Fruit fly (Drosophila melanogaster) whole organism, embryonic: Measurements from ENCODE around the gene Or85a.

Source experiments
- Ada2b ChIP-seq: fragments of 200-800 bp; sonication (Bioruptor generic); IDR thresholded peaks from 2 replicates; pipeline ENCODE4 v1.3.6; 2022; ENCODE audit warnings: missing biosample characterization, missing genetic modification characterization
- Aef1 ChIP-seq: fragments of 200-800 bp; sonication (Bioruptor generic); IDR thresholded peaks from 3 replicates; pipeline ENCODE4 v1.3.6; 2022; ENCODE audit warnings: missing biosample characterization, missing genetic modification characterization
- Blimp-1 ChIP-seq: fragments of 200-800 bp; sonication (Bioruptor generic); optimal IDR thresholded peaks from 3 replicates; lab custom pipeline; 2018; ENCODE audit warnings: missing biosample characterization, missing genetic modification characterization, mild to moderate bottlenecking, moderate library complexity, missing genetic modification reagents
- CG10543 ChIP-seq: fragments of 200-800 bp; sonication (Bioruptor generic); optimal IDR thresholded peaks from 3 replicates; lab custom pipeline; 2017; ENCODE audit warnings: missing biosample characterization, mild to moderate bottlenecking, missing genetic modification characterization, moderate library complexity
- CG10979 ChIP-seq: fragments of 200-800 bp; sonication (Bioruptor generic); optimal IDR thresholded peaks from 2 replicates; lab custom pipeline; 2018; ENCODE audit warnings: missing biosample characterization, mild to moderate bottlenecking, missing genetic modification characterization, moderate library complexity
- CG11504 ChIP-seq: fragments of 200-800 bp; sonication (Bioruptor generic); optimal IDR thresholded peaks from 3 replicates; lab custom pipeline; 2019; ENCODE audit warnings: missing biosample characterization, mild to moderate bottlenecking, missing genetic modification characterization, moderate library complexity
- CG12391 ChIP-seq: fragments of 200-800 bp; sonication (Bioruptor generic); optimal IDR thresholded peaks from 3 replicates; lab custom pipeline; 2018; ENCODE audit warnings: missing biosample characterization, mild to moderate bottlenecking, missing genetic modification characterization, moderate library complexity
- CG13424 ChIP-seq: fragments of 200-800 bp; sonication (Bioruptor generic); optimal IDR thresholded peaks from 2 replicates; lab custom pipeline; 2019; ENCODE audit warnings: missing biosample characterization, mild to moderate bottlenecking, missing genetic modification characterization, moderate library complexity
- CG1603 ChIP-seq: fragments of 200-800 bp; sonication (Bioruptor generic); optimal IDR thresholded peaks from 2 replicates; lab custom pipeline; 2019; ENCODE audit warnings: missing biosample characterization, mild to moderate bottlenecking, missing genetic modification characterization, moderate library complexity
- CG1647 ChIP-seq: fragments of 200-800 bp; sonication (Bioruptor generic); optimal IDR thresholded peaks from 3 replicates; lab custom pipeline; 2016; ENCODE audit warnings: missing biosample characterization, missing genetic modification characterization
- CG32532 ChIP-seq: fragments of 200-800 bp; sonication (Bioruptor generic); IDR thresholded peaks from 2 replicates; pipeline ENCODE4 v1.3.6; 2022; ENCODE audit warnings: missing biosample characterization, missing genetic modification characterization
- CG6175 ChIP-seq: fragments of 200-800 bp; sonication (Bioruptor generic); IDR thresholded peaks from 3 replicates; pipeline ENCODE4 v1.3.6; 2022; ENCODE audit warnings: missing biosample characterization, missing genetic modification characterization
- CG6254 ChIP-seq: fragments of 200-800 bp; sonication (Bioruptor generic); optimal IDR thresholded peaks from 3 replicates; lab custom pipeline; 2017; ENCODE audit warnings: mild to moderate bottlenecking, missing biosample characterization, missing genetic modification reagents, missing genetic modification characterization
- CG7786 ChIP-seq: fragments of 200-800 bp; sonication (Bioruptor generic); optimal IDR thresholded peaks from 2 replicates; lab custom pipeline; 2016; ENCODE audit warnings: missing biosample characterization, missing genetic modification characterization
- CG8924 ChIP-seq: fragments of 200-800 bp; optimal IDR thresholded peaks from 3 replicates; lab custom pipeline; 2019; ENCODE audit warnings: missing biosample characterization, mild to moderate bottlenecking, missing genetic modification characterization, moderate library complexity
- CG9876 ChIP-seq: fragments of 200-800 bp; sonication (Bioruptor generic); optimal IDR thresholded peaks from 2 replicates; lab custom pipeline; 2016; ENCODE audit warnings: missing biosample characterization, missing genetic modification characterization
- Drgx ChIP-seq: fragments of 200-800 bp; sonication (Bioruptor generic); IDR thresholded peaks from 2 replicates; pipeline ENCODE4 v1.3.6; 2022; ENCODE audit warnings: missing biosample characterization, missing genetic modification characterization
- E2f2 ChIP-seq: fragments of 200-800 bp; sonication (Bioruptor generic); IDR thresholded peaks from 2 replicates; pipeline ENCODE4 v1.3.6; 2022; ENCODE audit warnings: missing biosample characterization, missing genetic modification characterization
- HHEX ChIP-seq: fragments of 200-800 bp; sonication (Bioruptor generic); optimal IDR thresholded peaks from 3 replicates; lab custom pipeline; 2017; ENCODE audit warnings: missing biosample characterization, mild to moderate bottlenecking, missing genetic modification characterization, missing genetic modification reagents
- HLH3B ChIP-seq: fragments of 200-800 bp; sonication (Bioruptor generic); IDR thresholded peaks from 2 replicates; pipeline ENCODE4 v1.3.6; 2022; ENCODE audit warnings: missing biosample characterization, missing genetic modification characterization
- HLH4C ChIP-seq: fragments of 200-800 bp; sonication (Bioruptor generic); IDR thresholded peaks from 3 replicates; pipeline ENCODE4 v1.3.6; 2022; ENCODE audit warnings: missing biosample characterization, missing genetic modification characterization; ENCODE audit not compliant: partially characterized antibody
- HLH54F ChIP-seq: fragments of 200-800 bp; sonication (Bioruptor generic); optimal IDR thresholded peaks from 3 replicates; lab custom pipeline; 2016; ENCODE audit warnings: missing biosample characterization, missing genetic modification characterization
- Hr51 ChIP-seq, 2 experiments: fragments of 200-800 bp; sonication (Bioruptor generic); optimal IDR thresholded peaks; 2 replicates in 1 of 2; 3 replicates in 1 of 2; lab custom pipeline; 2016 to 2018; ENCODE audit warnings: missing biosample characterization in 2 of 2, missing genetic modification characterization in 2 of 2, mild to moderate bottlenecking in 1 of 2, moderate library complexity in 1 of 2
- Hr78 ChIP-seq, 2 experiments: fragments of 200-800 bp in 1 of 2; fragments of >200 bp in 1 of 2; sonication (Bioruptor generic) in 1 of 2; optimal IDR thresholded peaks; 2 replicates each; lab custom pipeline; 2017 to 2019; ENCODE audit warnings: missing biosample characterization in 2 of 2, missing genetic modification characterization in 2 of 2, mild to moderate bottlenecking in 1 of 2, moderate library complexity in 1 of 2
- Lhr ChIP-seq: fragments of 200-800 bp; sonication (Bioruptor generic); optimal IDR thresholded peaks from 3 replicates; lab custom pipeline; 2017; ENCODE audit warnings: mild to moderate bottlenecking, missing biosample characterization, missing genetic modification reagents, missing genetic modification characterization
- Lim3 ChIP-seq: fragments of 200-800 bp; sonication (Bioruptor generic); IDR thresholded peaks from 2 replicates; pipeline ENCODE4 v1.3.6; 2022; ENCODE audit warnings: missing biosample characterization, missing genetic modification characterization
- Meics ChIP-seq: fragments of 200-800 bp; sonication (Bioruptor generic); optimal IDR thresholded peaks from 2 replicates; lab custom pipeline; 2017; ENCODE audit warnings: missing biosample characterization, mild to moderate bottlenecking, missing genetic modification characterization
- Nf-YA ChIP-seq: fragments of 200-800 bp; sonication (Bioruptor generic); IDR thresholded peaks from 2 replicates; pipeline ENCODE4 v1.3.6; 2022; ENCODE audit warnings: missing biosample characterization, missing genetic modification characterization
- Oaz ChIP-seq: fragments of 200-800 bp; sonication (Bioruptor generic); IDR thresholded peaks from 2 replicates; pipeline ENCODE4 v1.3.6; 2022; ENCODE audit warnings: missing biosample characterization, missing genetic modification characterization
- Rfx ChIP-seq: fragments of 200-800 bp; sonication (Bioruptor generic); IDR thresholded peaks from 2 replicates; pipeline ENCODE4 v1.3.6; 2022; ENCODE audit warnings: missing biosample characterization, missing genetic modification characterization
- Rx ChIP-seq: fragments of 200-800 bp; sonication (Bioruptor generic); IDR thresholded peaks from 2 replicates; pipeline ENCODE4 v1.3.6; 2022; ENCODE audit warnings: missing biosample characterization, missing genetic modification characterization
- Six4 ChIP-seq: fragments of 200-800 bp; sonication (Bioruptor generic); optimal IDR thresholded peaks from 2 replicates; lab custom pipeline; 2016; ENCODE audit warnings: missing biosample characterization, missing genetic modification characterization
- Vsx1 ChIP-seq: fragments of 200-800 bp; sonication (Bioruptor generic); optimal IDR thresholded peaks from 2 replicates; lab custom pipeline; 2017; ENCODE audit warnings: missing biosample characterization, mild to moderate bottlenecking, missing genetic modification characterization, missing genetic modification reagents
- Xbp1 ChIP-seq: fragments of 200-800 bp; sonication (Bioruptor generic); optimal IDR thresholded peaks from 3 replicates; lab custom pipeline; 2016; ENCODE audit warnings: missing biosample characterization, mild to moderate bottlenecking, missing genetic modification characterization
- ase ChIP-seq: fragments of 200-800 bp; sonication (Bioruptor generic); IDR thresholded peaks from 3 replicates; pipeline ENCODE4 v1.3.6; 2022; ENCODE audit warnings: missing biosample characterization, missing genetic modification characterization
- bowl ChIP-seq: fragments of 200-800 bp; sonication (Bioruptor generic); IDR thresholded peaks from 2 replicates; pipeline ENCODE4 v1.3.6; 2022; ENCODE audit warnings: missing biosample characterization, missing genetic modification characterization
- cas ChIP-seq: fragments of 200-800 bp; sonication (Bioruptor generic); IDR thresholded peaks from 2 replicates; pipeline ENCODE4 v1.3.6; 2022; ENCODE audit warnings: missing biosample characterization, missing genetic modification characterization
- danr ChIP-seq: fragments of 200-800 bp; sonication (Bioruptor generic); IDR thresholded peaks from 2 replicates; pipeline ENCODE4 v1.3.6; 2022; ENCODE audit warnings: missing biosample characterization, missing genetic modification characterization
- dati ChIP-seq: fragments of 200-800 bp; sonication (Bioruptor generic); IDR thresholded peaks from 2 replicates; pipeline ENCODE4 v1.3.6; 2022; ENCODE audit warnings: missing biosample characterization, missing genetic modification characterization
- dmrt99B ChIP-seq: fragments of 200-800 bp; sonication (Bioruptor generic); optimal IDR thresholded peaks from 2 replicates; lab custom pipeline; 2018; ENCODE audit warnings: missing biosample characterization, mild to moderate bottlenecking, missing genetic modification characterization, moderate library complexity
- ems ChIP-seq: fragments of 200-800 bp; sonication (Bioruptor generic); optimal IDR thresholded peaks from 3 replicates; lab custom pipeline; 2016; ENCODE audit warnings: missing biosample characterization, missing genetic modification characterization
- fd96Cb ChIP-seq: fragments of 200-800 bp; sonication (Bioruptor generic); optimal IDR thresholded peaks from 2 replicates; lab custom pipeline; 2018; ENCODE audit warnings: missing biosample characterization, mild to moderate bottlenecking, missing genetic modification characterization, moderate library complexity
- jumu ChIP-seq: fragments of 200-800 bp; sonication (Bioruptor generic); optimal IDR thresholded peaks from 3 replicates; lab custom pipeline; 2016; ENCODE audit warnings: missing biosample characterization, missing genetic modification characterization
- schlank ChIP-seq: fragments of 200-800 bp; sonication (Bioruptor generic); optimal IDR thresholded peaks from 2 replicates; lab custom pipeline; 2018; ENCODE audit warnings: missing biosample characterization, mild to moderate bottlenecking, missing genetic modification characterization
- sd ChIP-seq: fragments of 200-800 bp; sonication (Bioruptor generic); optimal IDR thresholded peaks from 3 replicates; lab custom pipeline; 2018; ENCODE audit warnings: missing biosample characterization, mild to moderate bottlenecking, missing genetic modification characterization, moderate library complexity
- sr ChIP-seq: fragments of 200-800 bp; sonication (Bioruptor generic); IDR thresholded peaks from 3 replicates; pipeline ENCODE4 v1.3.6; 2022; ENCODE audit warnings: missing biosample characterization, missing genetic modification characterization
- stc ChIP-seq: fragments of 200-800 bp; sonication (Bioruptor generic); IDR thresholded peaks from 2 replicates; pipeline ENCODE4 v1.3.6; 2022; ENCODE audit warnings: missing biosample characterization, missing genetic modification characterization
- tll ChIP-seq, 2 experiments: fragments of 200-800 bp in 1 of 2; fragments of >200 bp in 1 of 2; sonication (Bioruptor generic) in 1 of 2; optimal IDR thresholded peaks; 2 replicates each; lab custom pipeline; 2017 to 2019; ENCODE audit warnings: missing biosample characterization in 2 of 2, missing genetic modification characterization in 2 of 2, mild to moderate bottlenecking in 1 of 2, moderate library complexity in 1 of 2
- ttk ChIP-seq: fragments of 200-800 bp; sonication (Bioruptor generic); IDR thresholded peaks from 2 replicates; pipeline ENCODE4 v2.1.2; 2022; ENCODE audit warnings: missing biosample characterization, missing genetic modification characterization
- vvl ChIP-seq: fragments of 200-800 bp; sonication (Bioruptor generic); IDR thresholded peaks from 2 replicates; pipeline ENCODE4 v1.3.6; 2022; ENCODE audit warnings: missing biosample characterization, missing genetic modification characterization

Or85a gene

DNA sequence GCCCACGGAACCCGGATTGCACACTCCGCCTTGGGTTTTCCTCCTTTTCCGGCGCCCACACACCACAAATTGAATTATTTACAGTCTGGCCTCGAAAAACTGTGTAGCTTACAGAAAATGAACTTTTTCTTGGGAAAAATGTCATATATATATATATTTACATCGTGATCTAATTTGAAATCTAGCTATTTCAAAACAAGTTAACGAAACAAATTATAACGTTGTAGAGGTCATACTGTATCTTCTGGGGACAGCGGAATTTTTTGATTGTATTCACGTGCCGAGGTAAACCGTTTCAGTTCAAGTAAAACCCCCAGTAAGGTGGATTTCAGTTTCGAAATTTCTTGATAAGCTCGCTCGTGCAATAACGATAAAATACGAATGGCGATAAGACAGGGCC, 32.9 kb downstream of the Or85a start (continued):
- TF ChIP-seq tll (GFP tag; optimal IDR thresholded peaks at IDR 0.05; lab: Kevin White, UChicago), result no peak
- peak; percentile 15 for TF ChIP-seq Blimp-1
- peak; percentile 39 for TF ChIP-seq CG12391
- peak; percentile 38; the same call in 2 of the 3 replicates for TF ChIP-seq CG6175
- TF ChIP-seq bowl, result no peak
- peak; percentile 74 for TF ChIP-seq Rfx (GFP tag; lab: Robert Waterston, UW)
- peak; percentile 49 for TF ChIP-seq CG13424
- peak; percentile 44 for TF ChIP-seq fd96Cb (tag; lab: Kevin White, UChicago)
- TF ChIP-seq dati (GFP tag; lab: Robert Waterston, UW), result no peak
- peak; percentile 1 for TF ChIP-seq CG1647
- TF ChIP-seq Drgx (GFP tag; lab: Robert Waterston, UW), result peak; percentile 49
- TF ChIP-seq vvl (GFP tag; lab: Robert Waterston, UW), result peak; percentile 87
- peak; percentile 42 for TF ChIP-seq Xbp1 (GFP tag; lab: Kevin White, UChicago)
- peak; percentile 2 for TF ChIP-seq HLH54F
- peak; percentile 62 for TF ChIP-seq HLH3B (GFP tag; lab: Robert Waterston, UW)
- peak; percentile 61 for TF ChIP-seq Rx
- TF ChIP-seq CG1603 (tag; lab: Kevin White, UChicago), result peak; percentile 49
- peak in 1 of 2 experiments; percentile 76 for TF ChIP-seq Hr51 (GFP tag; optimal IDR thresholded peaks at IDR 0.05; lab: Kevin White, UChicago)
- TF ChIP-seq sr (GFP tag; lab: Robert Waterston, UW), result peak; percentile 85
- peak; percentile 79 for TF ChIP-seq stc (GFP tag; lab: Robert Waterston, UW)
- TF ChIP-seq Nf-YA (GFP tag; lab: Robert Waterston, UW), result peak; percentile 63
- TF ChIP-seq Meics (GFP tag; lab: Kevin White, UChicago), result peak; percentile 56
- peak; percentile 10 for TF ChIP-seq Vsx1 (GFP tag; lab: Kevin White, UChicago)
- TF ChIP-seq jumu (GFP tag; lab: Kevin White, UChicago), result no peak
- TF ChIP-seq HHEX, result peak; percentile 43
- peak; percentile 7 for TF ChIP-seq CG10979 (tag; lab: Kevin White, UChicago)
- TF ChIP-seq Oaz, result 0 out of 2 replicates have a peak, but pooled peaks have one; percentile 31
- TF ChIP-seq CG8924 (tag; lab: Kevin White, UChicago), result peak; percentile 14
- TF ChIP-seq cas (GFP tag; lab: Robert Waterston, UW), result 0 out of 2 replicates have a peak, but pooled peaks have one; percentile 30
- TF ChIP-seq Hr78 (GFP tag; optimal IDR thresholded peaks at IDR 0.05; lab: Kevin White, UChicago), result peak in 1 of 2 experiments; percentile 49
- TF ChIP-seq dmrt99B (tag; lab: Kevin White, UChicago), result peak; percentile 52
- peak; percentile 1 for TF ChIP-seq CG10543 (GFP tag; lab: Kevin White, UChicago)
- TF ChIP-seq HLH4C (GFP tag; lab: Robert Waterston, UW), result no peak
- no peak for TF ChIP-seq Lhr (GFP tag; lab: Kevin White, UChicago)
- no peak for TF ChIP-seq schlank (tag; lab: Kevin White, UChicago)
- TF ChIP-seq E2f2 (GFP tag; lab: Robert Waterston, UW), result peak; percentile 28; the same call in 1 of the 2 replicates
- peak; percentile 54 for TF ChIP-seq CG11504 (tag; lab: Kevin White, UChicago)
- no peak for TF ChIP-seq Lim3 (GFP tag; lab: Robert Waterston, UW)
- TF ChIP-seq CG9876 (GFP tag; lab: Kevin White, UChicago), result no peak
- peak; percentile 63; the same call in 2 of the 3 replicates for TF ChIP-seq ase (GFP tag; lab: Robert Waterston, UW)
- peak; percentile 55; the same call in 2 of the 3 replicates for TF ChIP-seq Aef1 (GFP tag; lab: Robert Waterston, UW)
- TF ChIP-seq CG32532, result peak; percentile 73
- peak; percentile 38 for TF ChIP-seq ems (GFP tag; lab: Kevin White, UChicago)
- 0 out of 2 replicates have a peak, but pooled peaks have one; percentile 41 for TF ChIP-seq danr (GFP tag; lab: Robert Waterston, UW)
- peak; percentile 89 for TF ChIP-seq sd
- TF ChIP-seq Six4 (GFP tag; lab: Kevin White, UChicago), result no peak
- peak; percentile 73 for TF ChIP-seq Ada2b (GFP tag; lab: Robert Waterston, UW)
- peak; percentile 64 for TF ChIP-seq ttk (GFP tag; lab: Robert Waterston, UW)
- TF ChIP-seq CG7786 (GFP tag; lab: Kevin White, UChicago), result no peak
- TF ChIP-seq CG6254 (GFP tag; lab: Kevin White, UChicago), result peak; percentile 22
